Fruit fly (Drosophila melanogaster): ENCODE results near the gene Nfs1.

The Nfs1 gene

dm6 chr2L:11949917-11950316 is 49.5 kb upstream of the Nfs1 start (continued):
- TF ChIP-seq Hmr (GFP tag; optimal IDR thresholded peaks at IDR 0.05) = no peak
- TF ChIP-seq crp (GFP tag; optimal IDR thresholded peaks at IDR 0.05) = no peak
- no peak for TF ChIP-seq CG33213 (GFP tag; optimal IDR thresholded peaks at IDR 0.05)
- no peak for TF ChIP-seq her (GFP tag; optimal IDR thresholded peaks at IDR 0.05)
- no peak for TF ChIP-seq zen2 (GFP tag; IDR thresholded peaks at IDR 0.05; ENCODE audit: partially characterized antibody)
- no peak; the same call in 1 of the 2 replicates for TF ChIP-seq CG10366 (GFP tag; IDR thresholded peaks at IDR 0.05)
- TF ChIP-seq ssp (GFP tag; IDR thresholded peaks at IDR 0.05) = 0 out of 2 replicates have a peak, but pooled peaks have one; percentile 7
- TF ChIP-seq Rfx (GFP tag; IDR thresholded peaks at IDR 0.05) = 0 out of 2 replicates have a peak, but pooled peaks have one; percentile 8
- peak; percentile 37 for TF ChIP-seq NfI (GFP tag; optimal IDR thresholded peaks at IDR 0.05)
- TF ChIP-seq nerfin-2 (GFP tag; IDR thresholded peaks at IDR 0.05; ENCODE audit: partially characterized antibody) = no peak
- TF ChIP-seq Fer2 (tag; optimal IDR thresholded peaks at IDR 0.05) = no peak
- 0 out of 2 replicates have a peak, but pooled peaks have one; percentile 22 for TF ChIP-seq CG5953 (GFP tag; IDR thresholded peaks at IDR 0.05)
- TF ChIP-seq CG3847 (GFP tag; IDR thresholded peaks at IDR 0.05) = no peak
- no peak for TF ChIP-seq Nf-YB (GFP tag; optimal IDR thresholded peaks at IDR 0.05)
- TF ChIP-seq row (GFP tag; IDR thresholded peaks at IDR 0.05) = peak; percentile 61
- no peak for TF ChIP-seq CG7745 (tag; optimal IDR thresholded peaks at IDR 0.05)
- no peak for TF ChIP-seq CG6683 (GFP tag; optimal IDR thresholded peaks at IDR 0.05)
- peak; percentile 44 for TF ChIP-seq fd96Cb (tag; optimal IDR thresholded peaks at IDR 0.05)
- no peak for TF ChIP-seq CG10431 (GFP tag; optimal IDR thresholded peaks at IDR 0.05)
- no peak for TF ChIP-seq psq (GFP tag; optimal IDR thresholded peaks at IDR 0.05)
- peak; percentile 40; the same call in 1 of the 2 replicates for TF ChIP-seq CG14667 (GFP tag; IDR thresholded peaks at IDR 0.05)
- TF ChIP-seq CG6689 (GFP tag; IDR thresholded peaks at IDR 0.05) = peak; percentile 56
- peak; percentile 68 for TF ChIP-seq CG17328 (GFP tag; IDR thresholded peaks at IDR 0.05)
- no peak for TF ChIP-seq Dad (GFP tag; optimal IDR thresholded peaks at IDR 0.05)
- TF ChIP-seq unc-4 (GFP tag; IDR thresholded peaks at IDR 0.05; ENCODE audit: partially characterized antibody) = no peak
- TF ChIP-seq jumu (GFP tag; optimal IDR thresholded peaks at IDR 0.05) = peak; percentile 42
- TF ChIP-seq Blimp-1 (GFP tag; optimal IDR thresholded peaks at IDR 0.05) = peak; percentile 36
- TF ChIP-seq gro (GFP tag; optimal IDR thresholded peaks at IDR 0.05) = no peak
- TF ChIP-seq CG31441 (GFP tag; IDR thresholded peaks at IDR 0.05) = peak; percentile 41; the same call in 1 of the 2 replicates
- TF ChIP-seq tx (GFP tag; optimal IDR thresholded peaks at IDR 0.05) = peak; percentile 1
- TF ChIP-seq Trl (optimal IDR thresholded peaks at IDR 0.05) = no peak
- TF ChIP-seq Trl (GFP tag; optimal IDR thresholded peaks at IDR 0.05) = peak; percentile 22
- TF ChIP-seq Mad (GFP tag; optimal IDR thresholded peaks at IDR 0.05) = peak; percentile 14
- TF ChIP-seq CG18764 (GFP tag; optimal IDR thresholded peaks at IDR 0.05) = no peak
- TF ChIP-seq CG7372 (GFP tag; IDR thresholded peaks at IDR 0.05) = no peak
- TF ChIP-seq lab (GFP tag; optimal IDR thresholded peaks at IDR 0.05) = no peak
- no peak for TF ChIP-seq pita (GFP tag; optimal IDR thresholded peaks at IDR 0.05)
- TF ChIP-seq da (GFP tag; optimal IDR thresholded peaks at IDR 0.05) = no peak
- peak; percentile 64; the same call in 1 of the 2 replicates for TF ChIP-seq ttk (GFP tag; IDR thresholded peaks at IDR 0.05)
- TF ChIP-seq Abd-B (GFP tag; optimal IDR thresholded peaks at IDR 0.05) = no peak
- TF ChIP-seq Mes4 (GFP tag; optimal IDR thresholded peaks at IDR 0.05) = no peak
- peak; percentile 46 for TF ChIP-seq az2 (GFP tag; optimal IDR thresholded peaks at IDR 0.05)
- TF ChIP-seq CG8924 (tag; optimal IDR thresholded peaks at IDR 0.05) = peak; percentile 48
- TF ChIP-seq CG12236 (GFP tag; optimal IDR thresholded peaks at IDR 0.05) = no peak
- no peak for TF ChIP-seq Nf-YA (GFP tag; IDR thresholded peaks at IDR 0.05)
- no peak for TF ChIP-seq CG15073 (GFP tag; optimal IDR thresholded peaks at IDR 0.05)
- TF ChIP-seq cwo (GFP tag; optimal IDR thresholded peaks at IDR 0.05) = no peak
- TF ChIP-seq Camta (GFP tag; optimal IDR thresholded peaks at IDR 0.05) = peak; percentile 12
- TF ChIP-seq mld (GFP tag; IDR thresholded peaks at IDR 0.05; ENCODE audit: partially characterized antibody) = no peak
- TF ChIP-seq bab2 (GFP tag; optimal IDR thresholded peaks at IDR 0.05) = peak; percentile 8
- peak; percentile 11 for TF ChIP-seq pum (GFP tag; optimal IDR thresholded peaks at IDR 0.05)

All from whole organism, embryonic.